Worm (Caenorhabditis elegans) whole organism, L3 larva: ENCODE measurements around the gene amt-1.
A peak's percentile ranks its signal among the peaks of the same experiment; 100 is the strongest.

ENCODE experiments used
- R02D3.7 ChIP-seq: fragments of 150-350 bp; optimal IDR thresholded peaks from 2 replicates; lab custom pipeline; 2014; ENCODE audit warnings: missing biosample characterization, missing genetic modification characterization
- ZK546.5 ChIP-seq: sonication (generic microtip); optimal IDR thresholded peaks from 2 replicates; lab custom pipeline; 2017; ENCODE audit warnings: missing biosample characterization, missing genetic modification characterization
- ceh-28 ChIP-seq: fragments of 150-350 bp; optimal IDR thresholded peaks from 2 replicates; lab custom pipeline; 2014; ENCODE audit warnings: missing biosample characterization, missing genetic modification reagents, missing genetic modification characterization
- ceh-9 ChIP-seq: sonication (generic microtip); optimal IDR thresholded peaks from 2 replicates; lab custom pipeline; 2018; ENCODE audit warnings: missing biosample characterization, missing genetic modification characterization
- egl-5 ChIP-seq: fragments of 150-350 bp; optimal IDR thresholded peaks from 2 replicates; lab custom pipeline; 2017; ENCODE audit warnings: missing biosample characterization, missing genetic modification reagents, missing genetic modification characterization, inconsistent platforms
- elt-1 ChIP-seq: fragments of 150-350 bp; optimal IDR thresholded peaks from 2 replicates; lab custom pipeline; 2014; ENCODE audit warnings: missing biosample characterization, missing genetic modification characterization
- elt-2 ChIP-seq: sonication (generic microtip); optimal IDR thresholded peaks from 2 replicates; lab custom pipeline; 2016; ENCODE audit warnings: missing genetic modification reagents, mild to moderate bottlenecking, missing genetic modification characterization, missing compliant biosample characterization
- elt-3 ChIP-seq, 3 experiments: fragments of 150-350 bp in 1 of 3; sonication (generic microtip) in 2 of 3; optimal IDR thresholded peaks; 2 replicates in 2 of 3; 4 replicates in 1 of 3; lab custom pipeline; 2014 to 2017; ENCODE audit warnings: missing biosample characterization in 3 of 3, missing genetic modification characterization in 3 of 3
- eor-1 ChIP-seq, 2 experiments: fragments of 150-350 bp; optimal IDR thresholded peaks; 2 replicates each; lab custom pipeline; 2014 to 2018; ENCODE audit warnings: missing biosample characterization in 2 of 2, missing genetic modification characterization in 2 of 2
- fkh-10 ChIP-seq: sonication (generic microtip); optimal IDR thresholded peaks from 2 replicates; lab custom pipeline; 2017; ENCODE audit warnings: missing biosample characterization, missing genetic modification reagents, missing genetic modification characterization
- fkh-2 ChIP-seq: fragments of 150-350 bp; optimal IDR thresholded peaks from 2 replicates; lab custom pipeline; 2014; ENCODE audit warnings: missing biosample characterization, missing genetic modification reagents, missing genetic modification characterization
- fos-1 ChIP-seq: fragments of 150-350 bp; optimal IDR thresholded peaks from 2 replicates; lab custom pipeline; 2014; ENCODE audit warnings: missing biosample characterization, missing genetic modification characterization
- hmg-11 ChIP-seq: sonication (generic microtip); optimal IDR thresholded peaks from 2 replicates; lab custom pipeline; 2016; ENCODE audit warnings: missing genetic modification characterization, missing compliant biosample characterization
- jun-1 ChIP-seq: fragments of 150-350 bp; optimal IDR thresholded peaks from 2 replicates; lab custom pipeline; 2014; ENCODE audit warnings: missing biosample characterization, missing genetic modification reagents, missing genetic modification characterization
- lin-15B ChIP-seq: fragments of 150-350 bp; optimal IDR thresholded peaks from 2 replicates; lab custom pipeline; 2014; ENCODE audit warnings: missing biosample characterization, missing genetic modification characterization
- lin-39 ChIP-seq: fragments of 150-350 bp; optimal IDR thresholded peaks from 2 replicates; lab custom pipeline; 2018; ENCODE audit warnings: missing biosample characterization, missing genetic modification reagents, missing genetic modification characterization
- lsy-12 ChIP-seq: sonication (generic microtip); optimal IDR thresholded peaks from 2 replicates; lab custom pipeline; 2016; ENCODE audit warnings: mild to moderate bottlenecking, missing genetic modification characterization, missing compliant biosample characterization
- mdl-1 ChIP-seq: fragments of 150-350 bp; optimal IDR thresholded peaks from 2 replicates; lab custom pipeline; 2014; ENCODE audit warnings: missing biosample characterization, missing genetic modification characterization
- nfya-1 ChIP-seq: sonication (generic microtip); optimal IDR thresholded peaks from 2 replicates; lab custom pipeline; 2017; ENCODE audit warnings: missing genetic modification characterization, mild to moderate bottlenecking, missing compliant biosample characterization, antibody characterized with exemption, moderate library complexity; ENCODE audit not compliant: insufficient read depth
- nhr-11 ChIP-seq: fragments of 150-350 bp; optimal IDR thresholded peaks from 2 replicates; lab custom pipeline; 2014; ENCODE audit warnings: missing biosample characterization, missing genetic modification characterization
- nhr-23 ChIP-seq: fragments of 150-350 bp; optimal IDR thresholded peaks from 2 replicates; lab custom pipeline; 2014; ENCODE audit warnings: missing biosample characterization, missing genetic modification reagents, missing genetic modification characterization
- nhr-237 ChIP-seq: fragments of 150-350 bp; optimal IDR thresholded peaks from 2 replicates; lab custom pipeline; 2014; ENCODE audit warnings: missing biosample characterization, missing genetic modification characterization
- nhr-25 ChIP-seq: sonication (generic microtip); optimal IDR thresholded peaks from 2 replicates; lab custom pipeline; 2017; ENCODE audit warnings: missing biosample characterization, missing genetic modification characterization
- nhr-43 ChIP-seq: sonication (generic microtip); optimal IDR thresholded peaks from 2 replicates; lab custom pipeline; 2016; ENCODE audit warnings: mild to moderate bottlenecking, missing genetic modification characterization, missing compliant biosample characterization; ENCODE audit not compliant: poor library complexity, severe bottlenecking
- nhr-67 ChIP-seq: fragments of 150-350 bp; optimal IDR thresholded peaks from 2 replicates; lab custom pipeline; 2014; ENCODE audit warnings: missing biosample characterization, missing genetic modification characterization
- pha-4 ChIP-seq: fragments of 150-350 bp; optimal IDR thresholded peaks from 2 replicates; lab custom pipeline; 2014; ENCODE audit warnings: missing biosample characterization, missing genetic modification reagents, missing genetic modification characterization
- pqm-1 ChIP-seq: fragments of 150-350 bp; optimal IDR thresholded peaks from 2 replicates; lab custom pipeline; 2017; ENCODE audit warnings: missing biosample characterization, missing genetic modification characterization, inconsistent platforms
- sea-2 ChIP-seq: fragments of 150-350 bp; sonication (generic microtip); optimal IDR thresholded peaks from 4 replicates; lab custom pipeline; 2014; ENCODE audit warnings: missing biosample characterization, missing genetic modification reagents, missing genetic modification characterization
- skn-1 ChIP-seq: fragments of 150-350 bp; optimal IDR thresholded peaks from 2 replicates; lab custom pipeline; 2014; ENCODE audit warnings: missing biosample characterization, missing genetic modification characterization
- snpc-4 ChIP-seq: fragments of 150-350 bp; optimal IDR thresholded peaks from 2 replicates; lab custom pipeline; 2014; ENCODE audit warnings: missing biosample characterization, missing genetic modification characterization
- tbx-2 ChIP-seq: sonication (generic microtip); optimal IDR thresholded peaks from 2 replicates; lab custom pipeline; 2016; ENCODE audit warnings: mild to moderate bottlenecking, missing genetic modification characterization, missing compliant biosample characterization
- unc-39 ChIP-seq: sonication (generic microtip); optimal IDR thresholded peaks from 4 replicates; lab custom pipeline; 2017; ENCODE audit warnings: missing biosample characterization, missing genetic modification characterization
- unc-62 ChIP-seq: fragments of 150-350 bp; sonication (generic microtip); optimal IDR thresholded peaks from 4 replicates; lab custom pipeline; 2014; ENCODE audit warnings: missing biosample characterization, missing genetic modification reagents, missing genetic modification characterization
- zag-1 ChIP-seq: fragments of 150-350 bp; optimal IDR thresholded peaks from 2 replicates; lab custom pipeline; 2014; ENCODE audit warnings: missing biosample characterization, missing genetic modification characterization
- ztf-11 ChIP-seq: fragments of 150-350 bp; optimal IDR thresholded peaks from 2 replicates; lab custom pipeline; 2014; ENCODE audit warnings: missing biosample characterization, missing genetic modification characterization

amt-1 gene

DNA sequence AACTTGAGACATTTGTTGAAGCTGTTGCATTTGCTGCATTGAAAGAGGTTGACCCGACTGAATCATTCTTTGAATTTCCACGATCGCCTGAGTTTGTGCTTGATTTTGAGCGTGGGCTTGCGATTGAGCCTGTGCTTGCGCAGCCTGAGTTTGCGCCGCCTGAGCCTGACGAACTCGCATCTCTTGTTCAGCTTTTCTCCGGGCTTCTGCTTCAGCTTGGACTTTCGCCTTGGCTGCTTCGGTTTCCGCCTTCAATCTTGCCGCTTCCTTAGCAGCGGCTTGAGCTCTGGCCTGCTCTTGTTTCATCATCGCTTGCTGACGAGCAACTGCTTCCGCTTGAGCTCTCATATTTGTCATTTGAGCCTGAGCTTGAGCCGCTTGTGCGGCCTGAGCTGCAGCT lies 26.2 kb downstream of the amt-1 start:
- TF ChIP-seq elt-3 (tag; optimal IDR thresholded peaks at IDR 0.05; lab: Kevin White, UChicago) (no peak), R02D3.7 (no peak), unc-62 (GFP tag; lab: Kevin White, UChicago) (no peak), lin-15B (tag; lab: Kevin White, UChicago) (no peak), sea-2 (GFP tag; lab: Kevin White, UChicago) (no peak), elt-2 (tag; lab: Kevin White, UChicago) (no peak), nhr-11 (no peak), lin-39 (no peak), ceh-9 (tag; lab: Kevin White, UChicago) (no peak), ceh-28 (no peak)

DNA sequence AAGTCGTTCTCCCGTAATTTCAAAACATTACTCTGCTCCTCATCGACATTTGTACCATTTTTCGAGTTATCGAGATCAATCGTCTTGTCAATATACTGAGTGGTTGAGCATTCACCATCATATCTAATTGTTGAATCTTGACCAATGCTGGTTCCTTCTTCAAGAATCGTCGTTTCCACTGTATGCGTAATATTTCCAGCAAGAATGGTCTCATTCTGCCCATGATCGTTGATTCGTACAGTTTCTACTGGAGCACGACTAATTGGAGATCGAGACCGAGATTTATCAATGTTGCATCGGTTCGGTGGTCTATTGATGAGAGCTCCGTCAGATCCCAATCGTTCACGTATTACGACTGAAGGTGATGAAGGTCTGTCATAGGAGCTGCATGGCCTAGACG lies 28.3 kb downstream of the amt-1 start:
- TF ChIP-seq unc-39 (tag; lab: Kevin White, UChicago) = no peak
- no peak for TF ChIP-seq lin-39
- no peak for TF ChIP-seq fkh-2 (tag; lab: Kevin White, UChicago)
- TF ChIP-seq ceh-28 = no peak
- TF ChIP-seq R02D3.7 = no peak
- no peak for TF ChIP-seq nhr-43 (tag; lab: Kevin White, UChicago)
- TF ChIP-seq nhr-23 (tag; lab: Kevin White, UChicago) = no peak
- no peak for TF ChIP-seq ztf-11
- TF ChIP-seq nhr-25 (tag; lab: Kevin White, UChicago) = no peak
- no peak for TF ChIP-seq snpc-4
- TF ChIP-seq, all 47 proteins: peak for 0

DNA sequence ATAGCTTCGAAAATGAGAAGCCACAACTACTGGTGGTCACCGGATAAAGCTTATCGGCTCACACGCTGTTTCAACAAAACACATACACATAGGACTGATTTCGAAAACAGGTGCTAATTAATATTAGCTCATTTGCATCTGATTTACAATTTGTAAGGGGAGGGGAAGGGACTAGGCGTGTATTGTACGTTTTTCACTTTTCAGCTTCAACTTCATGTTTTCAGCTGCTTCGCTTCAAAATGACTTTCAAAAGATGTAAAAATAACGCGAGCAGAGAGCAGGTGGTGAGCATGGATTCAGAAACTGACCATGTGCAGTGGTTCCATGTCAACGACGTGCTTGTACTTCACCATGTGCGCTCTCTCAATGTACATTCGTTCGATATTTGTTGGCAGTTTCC lies 29.8 kb downstream of the amt-1 start:
- no peak for TF ChIP-seq mdl-1 (tag; lab: Kevin White, UChicago)
- no peak for TF ChIP-seq lsy-12 (tag; lab: Kevin White, UChicago)
- TF ChIP-seq elt-1 (tag; lab: Kevin White, UChicago) = no peak
- no peak for TF ChIP-seq eor-1 (tag; optimal IDR thresholded peaks at IDR 0.05; lab: Kevin White, UChicago)
- no peak for TF ChIP-seq fos-1

DNA sequence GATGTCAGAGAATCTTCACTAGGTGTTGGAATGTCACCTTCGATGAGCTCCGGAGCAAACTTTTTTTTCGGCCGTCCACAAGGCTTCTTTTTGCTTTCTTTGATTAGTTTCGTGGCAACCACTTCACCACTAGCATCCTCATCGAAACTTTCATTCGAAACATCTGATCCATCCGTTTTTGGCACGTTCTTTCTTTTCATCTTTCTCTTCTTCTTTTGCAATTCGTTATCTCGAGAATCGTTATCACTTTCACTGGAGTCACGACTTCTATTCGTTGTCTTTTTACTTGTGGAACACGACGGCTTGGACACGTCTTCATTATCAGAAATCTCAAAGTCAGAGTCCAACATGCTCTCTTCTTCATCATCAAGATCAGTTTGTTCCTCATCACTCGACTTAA lies 32.9 kb downstream of the amt-1 start:
- TF ChIP-seq snpc-4 (no peak), pqm-1 (tag; lab: Kevin White, UChicago) (no peak), egl-5 (tag; lab: Kevin White, UChicago) (no peak), nhr-237 (no peak), fkh-10 (GFP tag; lab: Kevin White, UChicago) (no peak), nhr-23 (tag; lab: Kevin White, UChicago) (no peak), ZK546.5 (tag; lab: Kevin White, UChicago) (no peak), lin-15B (tag; lab: Kevin White, UChicago) (no peak)

DNA sequence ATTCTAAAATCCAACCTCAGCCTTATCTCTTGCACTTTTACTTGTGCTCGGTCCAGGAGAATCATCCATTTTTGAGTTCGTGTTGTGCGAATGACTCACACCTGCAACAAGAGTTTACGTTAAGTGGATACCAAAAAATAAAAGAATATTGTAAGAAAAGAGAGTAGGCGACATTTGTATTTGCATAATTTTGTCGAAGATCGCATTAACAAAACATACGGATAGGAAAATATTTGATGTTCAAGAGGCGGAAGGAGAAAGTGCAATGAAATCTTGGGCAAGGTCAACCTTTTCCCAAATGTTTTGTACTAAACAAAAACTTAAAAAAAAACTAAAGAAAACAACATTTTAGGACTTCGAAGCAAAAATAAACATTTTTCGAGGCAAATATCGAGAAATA lies 34.6 kb downstream of the amt-1 start, which contains the start of gene spat-3:
Gene spat-3, minus strand, starts transcription at position 101 of the 400 bp plus-strand sequence.
- TF ChIP-seq nhr-67 (tag; lab: Kevin White, UChicago) (no peak), lin-39 (no peak), unc-62 (GFP tag; lab: Kevin White, UChicago) (no peak), skn-1 (tag; lab: Kevin White, UChicago) (no peak), elt-1 (tag; lab: Kevin White, UChicago) (no peak)
- TF ChIP-seq, all 47 proteins: peak for 0

DNA sequence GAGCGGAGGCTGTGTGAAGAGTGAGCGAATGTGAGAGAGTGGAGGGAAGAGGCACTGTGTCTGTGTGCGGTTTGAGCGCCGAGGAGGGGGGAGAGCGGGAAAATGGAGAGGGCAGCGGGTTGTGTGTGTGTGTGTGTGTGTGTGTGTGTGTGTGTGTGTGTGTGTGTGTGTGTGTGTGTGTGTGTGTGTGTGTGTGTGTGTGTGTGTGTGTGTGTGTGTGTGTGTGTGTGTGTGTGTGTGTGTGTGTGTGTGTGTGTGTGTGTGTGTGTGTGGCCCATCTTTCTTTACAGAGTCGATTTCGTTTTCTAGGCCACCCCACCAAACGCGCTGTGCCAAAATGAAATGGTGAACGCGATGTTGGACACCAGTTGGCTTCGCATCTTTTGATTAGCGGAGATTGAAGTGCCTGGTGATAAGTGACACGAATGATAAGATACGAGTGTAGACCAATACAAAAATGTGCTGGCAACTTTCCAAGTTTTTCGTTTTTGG lies 35.2 kb downstream of the amt-1 start:
- TF ChIP-seq jun-1 (tag; lab: Kevin White, UChicago) = peak; percentile 70
- peak; percentile 34 for TF ChIP-seq pha-4 (tag; lab: Kevin White, UChicago)
- TF ChIP-seq lin-39 = peak; percentile 77
- peak; percentile 53 for TF ChIP-seq nfya-1 (tag; lab: Kevin White, UChicago)
- TF ChIP-seq lsy-12 (tag; lab: Kevin White, UChicago) = peak; percentile 95
- peak; percentile 42 for TF ChIP-seq lin-15B (tag; lab: Kevin White, UChicago)
- peak; percentile 14 for TF ChIP-seq tbx-2 (tag; lab: Kevin White, UChicago)
- TF ChIP-seq elt-1 (tag; lab: Kevin White, UChicago) = peak; percentile 12
- TF ChIP-seq elt-2 (tag; lab: Kevin White, UChicago) = peak; percentile 93
- peak; percentile 41 for TF ChIP-seq zag-1 (tag; lab: Kevin White, UChicago)
- TF ChIP-seq nhr-23 (tag; lab: Kevin White, UChicago) = peak; percentile 8
- peak; percentile 5 for TF ChIP-seq pqm-1 (tag; lab: Kevin White, UChicago)
- TF ChIP-seq nhr-25 (tag; lab: Kevin White, UChicago) = peak; percentile 86
- peak; percentile 80 for TF ChIP-seq nhr-43 (tag; lab: Kevin White, UChicago)
- TF ChIP-seq hmg-11 (tag; lab: Kevin White, UChicago) = peak; percentile 72
- TF ChIP-seq, all 47 proteins: peak for 15; not testable (repeated sequence) for 32
